Worm (Caenorhabditis elegans): ENCODE results near the gene atg-13.

The atg-13 gene

ce11 chrIII:8163788-8164423 is 5.9 kb upstream of the atg-13 start, which contains the start of gene prp-8 (continued):
- TF ChIP-seq lsy-27 (tag; optimal IDR thresholded peaks at IDR 0.05; ENCODE audit: borderline replicate concordance, insufficient read depth) (no peak), athp-1 (tag; optimal IDR thresholded peaks at IDR 0.05) (peak; percentile 71), fkh-3 (tag; optimal IDR thresholded peaks at IDR 0.05) (no peak), nfya-2 (GFP tag; IDR thresholded peaks at IDR 0.05) (no peak), ccch-3 (GFP tag; optimal IDR thresholded peaks at IDR 0.05) (no peak), F57C9.4 (tag; optimal IDR thresholded peaks at IDR 0.05) (no peak), B0261.1 (tag; optimal IDR thresholded peaks at IDR 0.05) (peak; percentile 15), cebp-1 (GFP tag; IDR thresholded peaks at IDR 0.05) (peak; percentile 31; the same call in 1 of the 2 replicates), cebp-1 (tag; optimal IDR thresholded peaks at IDR 0.05) (peak; percentile 67), Y53F4B.3 (GFP tag; IDR thresholded peaks at IDR 0.05) (no peak), snpc-3.4 (tag; optimal IDR thresholded peaks at IDR 0.05) (peak; percentile 18), aptf-3 (GFP tag; IDR thresholded peaks at IDR 0.05) (no peak), lin-40 (tag; optimal IDR thresholded peaks at IDR 0.05) (peak; percentile 76), nfya-1 (tag; optimal IDR thresholded peaks at IDR 0.05; ENCODE audit: borderline replicate concordance, insufficient read depth) (no peak), ztf-22 (GFP tag; optimal IDR thresholded peaks at IDR 0.05) (no peak), nfyb-1 (GFP tag; IDR thresholded peaks at IDR 0.05) (peak; percentile 88), nhr-120 (GFP tag; IDR thresholded peaks at IDR 0.05) (no peak), ZK185.1 (tag; optimal IDR thresholded peaks at IDR 0.05; ENCODE audit: poor library complexity, severe bottlenecking) (peak; percentile 75), lin-26 (GFP tag; IDR thresholded peaks at IDR 0.05) (no peak), ztf-3 (GFP tag; optimal IDR thresholded peaks at IDR 0.05) (no peak), lin-35 (GFP tag; optimal IDR thresholded peaks at IDR 0.05) (peak in 1 of 3 experiments; percentile 89), mxl-1 (tag; optimal IDR thresholded peaks at IDR 0.05) (no peak), ztf-18 (tag; optimal IDR thresholded peaks at IDR 0.05) (peak; percentile 42), nhr-179 (tag; optimal IDR thresholded peaks at IDR 0.05) (no peak), ceh-91 (GFP tag; IDR thresholded peaks at IDR 0.05) (peak; percentile 56), mes-4 (tag; optimal IDR thresholded peaks at IDR 0.05) (no peak), F37B4.10 (GFP tag; IDR thresholded peaks at IDR 0.05) (no peak), B0019.2 (GFP tag; conservative IDR thresholded peaks at IDR 0.05) (0 out of 2 replicates have a peak, but pooled peaks have one; percentile 9), ama-1 (optimal IDR thresholded peaks at IDR 0.05) (no peak), ama-1 (GFP tag; optimal IDR thresholded peaks at IDR 0.05) (no peak), pbrm-1 (GFP tag; IDR thresholded peaks at IDR 0.05) (peak; percentile 43; the same call in 1 of the 2 replicates), zfh-2 (GFP tag; conservative IDR thresholded peaks at IDR 0.05) (no peak; the same call in 1 of the 2 replicates), somi-1 (GFP tag; optimal IDR thresholded peaks at IDR 0.05) (no peak), pha-4 (tag; optimal IDR thresholded peaks at IDR 0.05) (peak; percentile 85), lin-54 (GFP tag; optimal IDR thresholded peaks at IDR 0.05) (peak; percentile 95)

- TF ChIP-seq egl-44 (GFP tag; IDR thresholded peaks at IDR 0.05) (no peak), lag-1 (GFP tag; IDR thresholded peaks at IDR 0.05) (no peak), atf-7 (tag; optimal IDR thresholded peaks at IDR 0.05) (no peak), ccch-3 (GFP tag; optimal IDR thresholded peaks at IDR 0.05) (no peak), mes-4 (tag; optimal IDR thresholded peaks at IDR 0.05) (no peak), sea-2 (GFP tag; IDR thresholded peaks at IDR 0.05) (no peak), efl-1 (GFP tag; optimal IDR thresholded peaks at IDR 0.05) (no peak), ekl-4 (GFP tag; IDR thresholded peaks at IDR 0.05) (no peak), let-607 (tag; optimal IDR thresholded peaks at IDR 0.05) (no peak), egrh-3 (GFP tag; IDR thresholded peaks at IDR 0.05) (no peak), snpc-4 (GFP tag; optimal IDR thresholded peaks at IDR 0.05) (no peak), snpc-4 (tag; optimal IDR thresholded peaks at IDR 0.05) (no peak), Y67H2A.10 (GFP tag; conservative IDR thresholded peaks at IDR 0.05) (no peak), ztf-26 (tag; optimal IDR thresholded peaks at IDR 0.05) (no peak), K11D2.4 (GFP tag; IDR thresholded peaks at IDR 0.05) (no peak), F57A8.1 (GFP tag; optimal IDR thresholded peaks at IDR 0.05) (no peak), Y95B8A.8 (GFP tag; IDR thresholded peaks at IDR 0.05) (no peak), F37B4.10 (GFP tag; IDR thresholded peaks at IDR 0.05) (no peak)
These were observed 5.3 kb upstream of the atg-13 start, which contains the start of gene bath-42 for ce11 chrIII:8163283-8163682. Gene bath-42 (minus strand): TSS chrIII:8163383.
